Worm (Caenorhabditis elegans): Measurements from ENCODE around the gene nhx-6.

DNA sequence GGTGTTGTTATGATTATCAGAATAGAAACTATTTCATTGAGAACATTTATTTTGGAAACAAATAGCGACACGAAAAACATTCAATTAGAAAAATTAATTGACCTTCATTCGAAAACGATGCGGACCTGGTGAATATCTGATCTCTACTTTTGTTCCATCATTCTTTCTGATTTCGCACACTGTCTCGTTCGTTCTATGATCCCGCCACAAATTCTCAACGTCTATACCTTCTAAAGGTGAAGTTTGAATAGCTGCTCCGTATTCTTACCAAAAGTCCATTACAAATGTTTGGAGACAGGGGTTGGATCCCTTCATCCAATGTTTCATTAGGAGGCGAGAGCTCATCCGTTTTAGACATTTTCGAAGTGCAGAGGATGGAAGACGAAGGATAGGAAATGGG, 18.8 kb upstream of the nhx-6 start, which contains the start of gene fbxb-16:
- TF ChIP-seq tbx-37 (GFP tag; conservative IDR thresholded peaks at IDR 0.05): no peak
- TF ChIP-seq tra-4 (tag; optimal IDR thresholded peaks at IDR 0.05): no peak
- no peak for TF ChIP-seq ama-1 (optimal IDR thresholded peaks at IDR 0.05)
- TF ChIP-seq hnd-1 (tag; optimal IDR thresholded peaks at IDR 0.05): no peak
- TF ChIP-seq flt-1 (GFP tag; IDR thresholded peaks at IDR 0.05): no peak
- no peak for TF ChIP-seq ceh-13 (GFP tag; optimal IDR thresholded peaks at IDR 0.05)
- TF ChIP-seq aly-1 (tag; optimal IDR thresholded peaks at IDR 0.05): no peak
- TF ChIP-seq hmg-4 (GFP tag; optimal IDR thresholded peaks at IDR 0.05): no peak
- TF ChIP-seq scrt-1 (GFP tag; IDR thresholded peaks at IDR 0.05): no peak
- no peak for TF ChIP-seq pes-1 (GFP tag; IDR thresholded peaks at IDR 0.05)
